Worm (Caenorhabditis elegans) whole organism, L2 larva: ENCODE measurements around the gene vem-1.

Experiments
- C34F6.9 ChIP-seq: fragments of 150-350 bp; optimal IDR thresholded peaks from 2 replicates; lab custom pipeline; 2014; ENCODE audit warnings: missing biosample characterization, missing genetic modification characterization
- F13H6.1 ChIP-seq: sonication (generic microtip); optimal IDR thresholded peaks from 2 replicates; lab custom pipeline; 2016; ENCODE audit warnings: missing genetic modification characterization, missing compliant biosample characterization
- Y55F3AM.14 ChIP-seq: fragments of 200-800 bp; sonication (Bioruptor generic); optimal IDR thresholded peaks from 2 replicates; lab custom pipeline; 2018; ENCODE audit warnings: mild to moderate bottlenecking, missing genetic modification characterization, missing compliant biosample characterization
- ZK546.5 ChIP-seq: sonication (generic microtip); optimal IDR thresholded peaks from 2 replicates; lab custom pipeline; 2017; ENCODE audit warnings: missing biosample characterization, missing genetic modification characterization
- alr-1 ChIP-seq: fragments of 150-350 bp; optimal IDR thresholded peaks from 2 replicates; lab custom pipeline; 2014; ENCODE audit warnings: missing biosample characterization, missing genetic modification characterization
- aly-2 ChIP-seq: fragments of 150-350 bp; optimal IDR thresholded peaks from 2 replicates; lab custom pipeline; 2014; ENCODE audit warnings: missing biosample characterization, missing genetic modification characterization
- ama-1 ChIP-seq: fragments of 150-350 bp; optimal IDR thresholded peaks from 2 replicates; lab custom pipeline; 2018; ENCODE audit warnings: inconsistent platforms
- blmp-1 ChIP-seq: sonication (generic microtip); optimal IDR thresholded peaks from 2 replicates; lab custom pipeline; 2017; ENCODE audit warnings: missing genetic modification characterization, mild to moderate bottlenecking, missing compliant biosample characterization, antibody characterized with exemption, moderate library complexity; ENCODE audit not compliant: insufficient read depth
- ceh-16 ChIP-seq: fragments of 150-350 bp; optimal IDR thresholded peaks from 2 replicates; lab custom pipeline; 2014; ENCODE audit warnings: missing biosample characterization, missing genetic modification characterization
- ceh-82 ChIP-seq: fragments of 150-350 bp; optimal IDR thresholded peaks from 2 replicates; lab custom pipeline; 2014; ENCODE audit warnings: missing biosample characterization, missing genetic modification characterization
- crh-2 ChIP-seq: sonication (generic microtip); optimal IDR thresholded peaks from 2 replicates; lab custom pipeline; 2017; ENCODE audit warnings: missing biosample characterization, missing genetic modification characterization
- dmd-4 ChIP-seq: sonication (generic microtip); optimal IDR thresholded peaks from 2 replicates; lab custom pipeline; 2017; ENCODE audit warnings: missing biosample characterization, missing genetic modification characterization
- egl-27 ChIP-seq: sonication (generic microtip); optimal IDR thresholded peaks from 3 replicates; lab custom pipeline; 2017; ENCODE audit warnings: missing biosample characterization, missing genetic modification reagents, missing genetic modification characterization
- elt-1 ChIP-seq: fragments of 150-350 bp; optimal IDR thresholded peaks from 2 replicates; lab custom pipeline; 2014; ENCODE audit warnings: missing biosample characterization, missing genetic modification characterization
- elt-3 ChIP-seq: sonication (generic microtip); optimal IDR thresholded peaks from 2 replicates; lab custom pipeline; 2017; ENCODE audit warnings: missing biosample characterization, missing genetic modification characterization
- fos-1 ChIP-seq: fragments of 150-350 bp; optimal IDR thresholded peaks from 2 replicates; lab custom pipeline; 2014; ENCODE audit warnings: missing biosample characterization, missing genetic modification characterization
- gmeb-1 ChIP-seq: fragments of 150-350 bp; optimal IDR thresholded peaks from 2 replicates; lab custom pipeline; 2014; ENCODE audit warnings: missing biosample characterization, missing genetic modification characterization
- lin-11 ChIP-seq: fragments of 150-350 bp; sonication (generic microtip); optimal IDR thresholded peaks from 2 replicates; lab custom pipeline; 2014; ENCODE audit warnings: missing biosample characterization, missing genetic modification characterization, inconsistent platforms, mixed read lengths
- lin-13 ChIP-seq: fragments of 150-350 bp; optimal IDR thresholded peaks from 2 replicates; lab custom pipeline; 2014; ENCODE audit warnings: missing biosample characterization, missing genetic modification reagents, missing genetic modification characterization
- lin-39 ChIP-seq: fragments of 150-350 bp; optimal IDR thresholded peaks from 2 replicates; lab custom pipeline; 2014; ENCODE audit warnings: missing biosample characterization, missing genetic modification reagents, missing genetic modification characterization
- lsy-2 ChIP-seq, 2 experiments: fragments of 150-350 bp in 1 of 2; sonication (generic microtip) in 1 of 2; optimal IDR thresholded peaks; 2 replicates each; lab custom pipeline; 2014 to 2017; ENCODE audit warnings: missing biosample characterization in 2 of 2, missing genetic modification characterization in 2 of 2
- mab-5 ChIP-seq: fragments of 150-350 bp; optimal IDR thresholded peaks from 2 replicates; lab custom pipeline; 2014; ENCODE audit warnings: missing biosample characterization, missing genetic modification characterization
- mbf-1 ChIP-seq: sonication (generic microtip); optimal IDR thresholded peaks from 2 replicates; lab custom pipeline; 2017; ENCODE audit warnings: missing biosample characterization, missing genetic modification characterization
- nhr-11 ChIP-seq: fragments of 150-350 bp; optimal IDR thresholded peaks from 2 replicates; lab custom pipeline; 2014; ENCODE audit warnings: missing biosample characterization, missing genetic modification characterization
- nhr-12 ChIP-seq: fragments of 150-350 bp; optimal IDR thresholded peaks from 2 replicates; lab custom pipeline; 2014; ENCODE audit warnings: missing biosample characterization, missing genetic modification characterization
- nhr-129 ChIP-seq: fragments of 150-350 bp; optimal IDR thresholded peaks from 2 replicates; lab custom pipeline; 2014; ENCODE audit warnings: missing biosample characterization, missing genetic modification characterization
- nhr-21 ChIP-seq: fragments of 150-350 bp; optimal IDR thresholded peaks from 2 replicates; lab custom pipeline; 2014; ENCODE audit warnings: missing biosample characterization, missing genetic modification characterization
- nhr-23 ChIP-seq: fragments of 150-350 bp; optimal IDR thresholded peaks from 2 replicates; lab custom pipeline; 2014; ENCODE audit warnings: missing biosample characterization, missing genetic modification reagents, missing genetic modification characterization
- nhr-237 ChIP-seq: fragments of 150-350 bp; optimal IDR thresholded peaks from 2 replicates; lab custom pipeline; 2014; ENCODE audit warnings: missing biosample characterization, missing genetic modification characterization
- nhr-25 ChIP-seq: fragments of 150-350 bp; sonication (generic microtip); optimal IDR thresholded peaks from 3 replicates; lab custom pipeline; 2014; ENCODE audit warnings: missing biosample characterization, missing genetic modification characterization
- nhr-6 ChIP-seq: fragments of 150-350 bp; optimal IDR thresholded peaks from 2 replicates; lab custom pipeline; 2014; ENCODE audit warnings: missing biosample characterization, missing genetic modification characterization
- nhr-77 ChIP-seq: fragments of 150-350 bp; optimal IDR thresholded peaks from 2 replicates; lab custom pipeline; 2014; ENCODE audit warnings: missing biosample characterization, missing genetic modification characterization
- sem-4 ChIP-seq: fragments of 150-350 bp; optimal IDR thresholded peaks from 2 replicates; lab custom pipeline; 2014; ENCODE audit warnings: missing biosample characterization, missing genetic modification reagents, missing genetic modification characterization
- sma-3 ChIP-seq: sonication (generic microtip); optimal IDR thresholded peaks from 2 replicates; lab custom pipeline; 2016; ENCODE audit warnings: missing genetic modification reagents, missing genetic modification characterization, missing compliant biosample characterization
- sma-9 ChIP-seq, 2 experiments: fragments of 150-350 bp in 1 of 2; sonication (generic microtip) in 1 of 2; optimal IDR thresholded peaks; 2 replicates each; lab custom pipeline; 2014 to 2016; ENCODE audit warnings: missing genetic modification characterization in 2 of 2, mild to moderate bottlenecking in 1 of 2, missing biosample characterization in 1 of 2, missing compliant biosample characterization in 1 of 2, missing genetic modification reagents in 1 of 2, moderate library complexity in 1 of 2
- snpc-4 ChIP-seq: fragments of 150-350 bp; optimal IDR thresholded peaks from 2 replicates; lab custom pipeline; 2014; ENCODE audit warnings: missing biosample characterization, missing genetic modification characterization
- unc-39 ChIP-seq: fragments of 150-350 bp; optimal IDR thresholded peaks from 2 replicates; lab custom pipeline; 2014; ENCODE audit warnings: missing biosample characterization, missing genetic modification characterization
- unc-55 ChIP-seq: fragments of 150-350 bp; sonication (generic microtip); optimal IDR thresholded peaks from 3 replicates; lab custom pipeline; 2014; ENCODE audit warnings: missing biosample characterization, missing genetic modification reagents, missing genetic modification characterization
- unc-62 ChIP-seq: fragments of 150-350 bp; optimal IDR thresholded peaks from 2 replicates; lab custom pipeline; 2014; ENCODE audit warnings: missing biosample characterization, missing genetic modification reagents, missing genetic modification characterization
- zag-1 ChIP-seq: fragments of 150-350 bp; optimal IDR thresholded peaks from 2 replicates; lab custom pipeline; 2014; ENCODE audit warnings: missing biosample characterization, missing genetic modification characterization
- ztf-11 ChIP-seq: sonication (generic microtip); optimal IDR thresholded peaks from 2 replicates; lab custom pipeline; 2017; ENCODE audit warnings: missing biosample characterization, missing genetic modification characterization
- ztf-4 ChIP-seq: fragments of 150-350 bp; optimal IDR thresholded peaks from 2 replicates; lab custom pipeline; 2014; ENCODE audit warnings: missing biosample characterization, missing genetic modification characterization

vem-1 gene

ce11 chrX:8109531-8109930 is 21.2 kb upstream of the vem-1 start:
- no peak for TF ChIP-seq sma-3 (GFP tag; lab: Kevin White, UChicago)
- peak; percentile 7 for TF ChIP-seq sma-9 (GFP tag; optimal IDR thresholded peaks at IDR 0.05; lab: Kevin White, UChicago)
- TF ChIP-seq sma-9 (tag; optimal IDR thresholded peaks at IDR 0.05; lab: Kevin White, UChicago), result no peak
- no peak for TF ChIP-seq elt-1 (tag; lab: Kevin White, UChicago)
- TF ChIP-seq nhr-23 (tag; lab: Kevin White, UChicago), result no peak
- peak; percentile 51 for TF ChIP-seq nhr-129 (tag; lab: Kevin White, UChicago)
- no peak for TF ChIP-seq ceh-82 (tag; lab: Kevin White, UChicago)
- TF ChIP-seq gmeb-1 (tag; lab: Kevin White, UChicago), result peak; percentile 33
- peak; percentile 35 for TF ChIP-seq crh-2 (tag; lab: Kevin White, UChicago)
- no peak for TF ChIP-seq zag-1 (tag; lab: Kevin White, UChicago)
- no peak for TF ChIP-seq nhr-11 (tag; lab: Kevin White, UChicago)
- peak; percentile 69 for TF ChIP-seq unc-55
- no peak for TF ChIP-seq unc-39 (tag; lab: Kevin White, UChicago)
- peak; percentile 74 for TF ChIP-seq C34F6.9
- TF ChIP-seq ceh-16, result no peak
- no peak for TF ChIP-seq fos-1 (tag; lab: Kevin White, UChicago)

DNA sequence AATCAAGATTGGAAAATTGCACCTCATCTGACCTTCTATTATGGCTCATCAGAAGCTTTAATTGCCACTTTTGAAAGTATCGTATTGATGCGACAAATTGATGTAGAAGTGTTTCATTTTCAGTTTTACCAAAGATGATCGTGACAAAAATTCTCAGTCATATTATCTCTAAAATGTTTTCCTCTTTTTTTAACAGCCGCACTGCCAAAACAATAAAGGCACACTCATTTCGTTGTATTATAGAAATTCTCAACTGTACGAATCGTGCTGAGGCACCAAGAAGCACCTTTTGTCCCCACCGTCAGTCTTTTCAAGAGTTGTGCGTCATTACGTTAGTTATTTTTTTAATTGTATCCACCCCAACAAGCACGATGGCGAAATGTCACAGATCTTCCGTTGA is 19.5 kb upstream of the vem-1 start, which contains the start of gene K07E3.9:
Gene K07E3.9, plus strand, starts transcription at position 301 of the 400 bp plus-strand sequence.
- TF ChIP-seq nhr-21, result no peak

DNA sequence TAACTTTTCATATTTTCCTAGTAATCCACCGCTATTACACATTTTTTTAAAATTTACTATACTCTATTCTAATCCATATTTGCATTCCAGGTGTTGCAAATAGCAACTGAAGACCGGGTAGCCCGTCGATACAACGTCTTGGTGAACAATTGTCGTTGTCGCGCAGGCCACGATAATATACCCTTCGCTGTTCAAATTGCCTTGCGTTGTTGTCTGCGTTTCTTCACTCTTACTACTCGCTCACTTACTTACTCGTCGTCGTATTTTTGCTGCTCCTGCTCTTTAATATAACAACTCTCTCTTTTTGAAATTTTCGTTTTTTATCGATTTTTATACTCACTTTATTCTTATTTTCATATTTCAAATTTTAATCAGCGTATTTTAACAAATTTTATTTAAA is 15.5 kb upstream of the vem-1 start, which contains the start of gene K07E3.2:
Gene K07E3.2, plus strand, starts transcription at position 400 of the 400 bp plus-strand sequence.
- TF ChIP-seq crh-2 (tag; lab: Kevin White, UChicago) (peak; percentile 34), ceh-82 (tag; lab: Kevin White, UChicago) (no peak), nhr-25 (tag; lab: Kevin White, UChicago) (peak; percentile 5), lin-11 (tag; lab: Kevin White, UChicago) (peak; percentile 2), zag-1 (tag; lab: Kevin White, UChicago) (no peak), nhr-21 (peak; percentile 23)
- TF ChIP-seq, all 48 proteins: peak for 4

DNA sequence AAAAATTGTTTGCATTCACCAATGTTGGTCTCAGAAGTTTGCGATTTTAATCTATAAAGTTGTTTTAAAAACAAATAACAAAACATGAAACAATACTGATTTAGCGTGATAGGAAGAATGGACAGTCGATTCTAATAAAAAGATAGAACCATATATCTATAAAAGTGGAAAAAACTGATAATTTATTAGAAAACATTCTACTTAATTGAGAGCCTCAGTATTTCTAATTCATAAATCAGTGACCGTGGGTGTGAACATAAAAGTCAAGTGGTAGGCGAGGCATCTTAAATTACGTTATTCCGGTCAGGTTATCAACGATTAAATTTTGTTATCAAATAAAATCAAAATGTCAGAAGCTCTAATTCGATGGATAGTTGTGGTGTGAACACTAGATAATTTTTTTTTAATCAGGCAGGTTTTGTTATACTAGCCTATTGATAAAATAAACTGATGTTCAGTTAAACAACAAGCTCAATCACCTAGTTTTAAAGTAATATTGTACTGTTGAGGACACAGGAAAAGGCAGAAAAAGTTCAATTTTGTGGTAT is 10.5 kb upstream of the vem-1 start, which contains the start of gene catp-5:
Gene catp-5, minus strand, starts transcription at position 51 of the 548 bp plus-strand sequence.
- TF ChIP-seq elt-1 (tag; lab: Kevin White, UChicago), result no peak
- no peak for TF ChIP-seq snpc-4 (tag; lab: Kevin White, UChicago)
- TF ChIP-seq fos-1 (tag; lab: Kevin White, UChicago), result peak; percentile 40
- TF ChIP-seq unc-62, result no peak
- no peak for TF ChIP-seq sem-4 (tag; lab: Kevin White, UChicago)
- no peak for TF ChIP-seq ztf-11 (tag; lab: Kevin White, UChicago)
- TF ChIP-seq nhr-129 (tag; lab: Kevin White, UChicago), result no peak

ce11 chrX:8089916-8090315 is 1.5 kb upstream of the vem-1 start:
- TF ChIP-seq ama-1, result no peak
- no peak for TF ChIP-seq lin-13 (GFP tag; lab: Kevin White, UChicago)
- no peak for TF ChIP-seq lin-11 (tag; lab: Kevin White, UChicago)
- TF ChIP-seq nhr-129 (tag; lab: Kevin White, UChicago), result peak; percentile 58
- TF ChIP-seq blmp-1 (tag; lab: Kevin White, UChicago), result peak; percentile 8
- no peak for TF ChIP-seq nhr-11 (tag; lab: Kevin White, UChicago)
- TF ChIP-seq elt-3 (tag; lab: Kevin White, UChicago), result no peak
- no peak for TF ChIP-seq elt-1 (tag; lab: Kevin White, UChicago)
- no peak for TF ChIP-seq alr-1
- TF ChIP-seq unc-55, result no peak
- no peak for TF ChIP-seq egl-27
- TF ChIP-seq nhr-77 (tag; lab: Kevin White, UChicago), result no peak
- no peak for TF ChIP-seq ZK546.5 (tag; lab: Kevin White, UChicago)
- peak; percentile 17 for TF ChIP-seq C34F6.9
- TF ChIP-seq nhr-12, result no peak
- TF ChIP-seq lsy-2 (tag; optimal IDR thresholded peaks at IDR 0.05; lab: Kevin White, UChicago), result no peak
- no peak for TF ChIP-seq lin-39 (tag; lab: Kevin White, UChicago)
- no peak for TF ChIP-seq gmeb-1 (tag; lab: Kevin White, UChicago)
- no peak for TF ChIP-seq ztf-4 (tag; lab: Kevin White, UChicago)
- TF ChIP-seq nhr-237, result no peak
- no peak for TF ChIP-seq mbf-1 (tag; lab: Kevin White, UChicago)
- TF ChIP-seq dmd-4 (tag; lab: Kevin White, UChicago), result no peak
- TF ChIP-seq nhr-21, result peak; percentile 68
- TF ChIP-seq fos-1 (tag; lab: Kevin White, UChicago), result no peak
- no peak for TF ChIP-seq F13H6.1 (tag; lab: Kevin White, UChicago)
- TF ChIP-seq nhr-6, result peak; percentile 16
- TF ChIP-seq sma-9 (GFP tag; optimal IDR thresholded peaks at IDR 0.05; lab: Kevin White, UChicago), result peak; percentile 90
- no peak for TF ChIP-seq sma-9 (tag; optimal IDR thresholded peaks at IDR 0.05; lab: Kevin White, UChicago)
- no peak for TF ChIP-seq Y55F3AM.14
- TF ChIP-seq zag-1 (tag; lab: Kevin White, UChicago), result no peak
- no peak for TF ChIP-seq nhr-23 (tag; lab: Kevin White, UChicago)
- peak; percentile 28 for TF ChIP-seq crh-2 (tag; lab: Kevin White, UChicago)
- no peak for TF ChIP-seq aly-2 (tag; lab: Kevin White, UChicago)
- TF ChIP-seq mab-5 (tag; lab: Kevin White, UChicago), result no peak
